Worm (Caenorhabditis elegans): ENCODE results near the gene ufl-1.
A peak's percentile ranks its signal among the peaks of the same experiment; 100 is the strongest.

ufl-1 gene

ce11 chrIV:7039476-7040261, 3.0 kb upstream of the ufl-1 start, which contains the start of the genes cogc-2 and klp-18 (continued):
- TF ChIP-seq nhr-27 (tag; optimal IDR thresholded peaks at IDR 0.05) (no peak), hmg-1.2 (GFP tag; IDR thresholded peaks at IDR 0.05) (peak; percentile 52), ztf-26 (tag; optimal IDR thresholded peaks at IDR 0.05) (no peak), mcd-1 (GFP tag; IDR thresholded peaks at IDR 0.05) (peak; percentile 93), him-1 (tag; optimal IDR thresholded peaks at IDR 0.05) (peak; percentile 64), B0336.3 (GFP tag; IDR thresholded peaks at IDR 0.05) (peak; percentile 88), attf-5 (GFP tag; optimal IDR thresholded peaks at IDR 0.05) (peak; percentile 84), nfya-2 (GFP tag; IDR thresholded peaks at IDR 0.05) (no peak), lin-26 (GFP tag; IDR thresholded peaks at IDR 0.05) (peak; percentile 43; the same call in 1 of the 2 replicates), snpc-3.4 (tag; optimal IDR thresholded peaks at IDR 0.05) (peak; percentile 66), mel-28 (tag; optimal IDR thresholded peaks at IDR 0.05; ENCODE audit: borderline replicate concordance) (no peak), F57C9.4 (tag; optimal IDR thresholded peaks at IDR 0.05) (no peak), nfya-1 (tag; optimal IDR thresholded peaks at IDR 0.05; ENCODE audit: borderline replicate concordance, insufficient read depth) (no peak), akir-1 (GFP tag; optimal IDR thresholded peaks at IDR 0.05) (no peak), egrh-3 (GFP tag; IDR thresholded peaks at IDR 0.05) (0 out of 2 replicates have a peak, but pooled peaks have one; percentile 20), lag-1 (GFP tag; IDR thresholded peaks at IDR 0.05) (no peak), F37B4.10 (GFP tag; IDR thresholded peaks at IDR 0.05) (no peak), Y95B8A.8 (GFP tag; IDR thresholded peaks at IDR 0.05) (peak; percentile 90), madf-10 (tag; optimal IDR thresholded peaks at IDR 0.05) (peak; percentile 29), snpc-4 (GFP tag; optimal IDR thresholded peaks at IDR 0.05) (peak; percentile 57), snpc-4 (tag; optimal IDR thresholded peaks at IDR 0.05) (peak; percentile 2 to 89 (median 82)), ZK185.1 (tag; optimal IDR thresholded peaks at IDR 0.05; ENCODE audit: poor library complexity, severe bottlenecking) (peak; percentile 72), nfyb-1 (GFP tag; IDR thresholded peaks at IDR 0.05) (peak; percentile 57; the same call in 1 of the 2 replicates), rcor-1 (GFP tag; IDR thresholded peaks at IDR 0.05) (peak; percentile 73; the same call in 1 of the 2 replicates), attf-6 (GFP tag; IDR thresholded peaks at IDR 0.05) (peak; percentile 87), ztf-25 (GFP tag; IDR thresholded peaks at IDR 0.05) (0 out of 2 replicates have a peak, but pooled peaks have one; percentile 23), rpc-1 (optimal IDR thresholded peaks at IDR 0.05) (peak; percentile 35), rpc-1 (tag; optimal IDR thresholded peaks at IDR 0.05) (no peak), somi-1 (GFP tag; optimal IDR thresholded peaks at IDR 0.05) (no peak), lin-54 (GFP tag; optimal IDR thresholded peaks at IDR 0.05) (peak; percentile 85), ztf-18 (tag; optimal IDR thresholded peaks at IDR 0.05) (peak; percentile 84), tlf-1 (GFP tag; optimal IDR thresholded peaks at IDR 0.05) (peak; percentile 94), let-607 (tag; optimal IDR thresholded peaks at IDR 0.05) (peak; percentile 69 to 79), zim-3 (tag; optimal IDR thresholded peaks at IDR 0.05) (no peak), mes-4 (tag; optimal IDR thresholded peaks at IDR 0.05) (no peak), F33H1.4 (GFP tag; IDR thresholded peaks at IDR 0.05) (peak; percentile 99), ceh-100 (GFP tag; IDR thresholded peaks at IDR 0.05) (peak; percentile 62), F52B5.7 (tag; optimal IDR thresholded peaks at IDR 0.05) (no peak), Y56A3A.18 (GFP tag; IDR thresholded peaks at IDR 0.05) (no peak), ama-1 (optimal IDR thresholded peaks at IDR 0.05) (no peak), ama-1 (GFP tag; optimal IDR thresholded peaks at IDR 0.05) (no peak), nhr-90 (tag; optimal IDR thresholded peaks at IDR 0.05) (no peak), unc-130 (GFP tag; optimal IDR thresholded peaks at IDR 0.05) (peak; percentile 85), sdz-38 (tag; optimal IDR thresholded peaks at IDR 0.05) (no peak), xnd-1 (tag; optimal IDR thresholded peaks at IDR 0.05) (peak; percentile 100), F49E8.2 (tag; optimal IDR thresholded peaks at IDR 0.05; ENCODE audit: insufficient read depth) (peak; percentile 57), madf-8 (GFP tag; conservative IDR thresholded peaks at IDR 0.05) (peak; percentile 100), chd-7 (tag; optimal IDR thresholded peaks at IDR 0.05) (peak; percentile 10)

Measured in whole organism, young adult.